Worm (Caenorhabditis elegans) whole organism, early embryonic: ENCODE measurements around the gene Y57G11C.28.

ENCODE experiments used
- B0310.2 ChIP-seq: sonication (generic microtip); optimal IDR thresholded peaks from 2 replicates; lab custom pipeline; 2016; ENCODE audit warnings: mild to moderate bottlenecking, missing genetic modification characterization, missing compliant biosample characterization
- F13C5.2 ChIP-seq: sonication (generic microtip); optimal IDR thresholded peaks from 2 replicates; lab custom pipeline; 2017; ENCODE audit warnings: mild to moderate bottlenecking, missing genetic modification characterization, inconsistent platforms, missing compliant biosample characterization
- aly-1 ChIP-seq: sonication (generic microtip); optimal IDR thresholded peaks from 2 replicates; lab custom pipeline; 2016; ENCODE audit warnings: missing genetic modification characterization, missing compliant biosample characterization
- ama-1 ChIP-seq: fragments of 150-350 bp; optimal IDR thresholded peaks from 2 replicates; lab custom pipeline; 2014
- ceh-13 ChIP-seq: fragments of 200-800 bp; sonication (Bioruptor generic); optimal IDR thresholded peaks from 2 replicates; lab custom pipeline; 2018; ENCODE audit warnings: mild to moderate bottlenecking, missing genetic modification characterization, missing compliant biosample characterization
- ceh-36 ChIP-seq: sonication (generic microtip); optimal IDR thresholded peaks from 2 replicates; lab custom pipeline; 2016; ENCODE audit warnings: missing genetic modification characterization, inconsistent platforms, missing compliant biosample characterization
- ets-7 ChIP-seq: sonication (generic microtip); optimal IDR thresholded peaks from 2 replicates; lab custom pipeline; 2016; ENCODE audit warnings: missing genotype, missing genetic modification characterization, missing compliant biosample characterization
- hmbx-1 ChIP-seq: sonication (generic microtip); optimal IDR thresholded peaks from 2 replicates; lab custom pipeline; 2016; ENCODE audit warnings: mild to moderate bottlenecking, missing genetic modification characterization, missing compliant biosample characterization
- hmg-4 ChIP-seq: fragments of 200-800 bp; sonication (Bioruptor generic); optimal IDR thresholded peaks from 2 replicates; lab custom pipeline; 2018; ENCODE audit warnings: mild to moderate bottlenecking, missing genetic modification characterization, missing compliant biosample characterization
- hnd-1 ChIP-seq: sonication (generic microtip); optimal IDR thresholded peaks from 2 replicates; lab custom pipeline; 2016; ENCODE audit warnings: missing genetic modification characterization, missing compliant biosample characterization
- pes-1 ChIP-seq: fragments of 200-800 bp; sonication (Bioruptor generic); IDR thresholded peaks from 2 replicates; pipeline ENCODE4 v1.3.6; 2022; ENCODE audit warnings: missing genetic modification reagents, missing genetic modification characterization, missing compliant biosample characterization
- scrt-1 ChIP-seq: fragments of 200-800 bp; sonication (Bioruptor generic); IDR thresholded peaks from 2 replicates; pipeline ENCODE4 v1.3.6; 2022; ENCODE audit warnings: missing genetic modification characterization, missing compliant biosample characterization
- sea-1 ChIP-seq: fragments of 200-800 bp; sonication (Bioruptor generic); conservative IDR thresholded peaks from 2 replicates; pipeline ENCODE4 v1.3.6; 2022; ENCODE audit warnings: missing genetic modification characterization, missing compliant biosample characterization
- tbx-37 ChIP-seq: fragments of 200-800 bp; sonication (Bioruptor generic); conservative IDR thresholded peaks from 2 replicates; pipeline ENCODE4 v1.3.6; 2022; ENCODE audit warnings: missing genetic modification reagents, missing genetic modification characterization, missing compliant biosample characterization
- tra-4 ChIP-seq: sonication (generic microtip); optimal IDR thresholded peaks from 2 replicates; lab custom pipeline; 2017; ENCODE audit warnings: missing genetic modification characterization, missing compliant biosample characterization

Gene Y57G11C.28

DNA sequence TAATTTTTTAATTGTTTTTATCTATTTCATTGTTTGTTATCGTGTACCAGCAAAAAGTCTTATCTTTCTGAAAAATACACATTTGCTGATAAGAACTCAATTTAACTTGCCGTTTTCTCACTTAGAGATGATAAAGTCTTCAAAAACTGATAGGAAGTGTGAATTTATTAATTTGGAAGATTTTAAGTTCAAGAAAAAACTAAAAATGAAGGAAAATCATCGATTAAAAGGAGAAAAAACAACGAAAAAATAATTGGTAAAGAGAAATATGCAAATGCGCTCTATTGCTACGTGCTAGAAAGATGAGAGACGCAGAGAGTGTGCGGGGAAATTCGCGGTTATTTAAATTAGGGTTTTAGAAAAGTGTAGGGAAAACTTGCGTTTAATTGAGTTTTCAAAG, 29.9 kb downstream of the Y57G11C.28 start:
- TF ChIP-seq pes-1: no peak
- TF ChIP-seq ama-1: no peak
- no peak for TF ChIP-seq ceh-36 (tag; lab: Kevin White, UChicago)
- TF ChIP-seq F13C5.2 (tag; lab: Kevin White, UChicago): peak; percentile 31
- TF ChIP-seq hmg-4: no peak
- no peak for TF ChIP-seq hmbx-1 (tag; lab: Kevin White, UChicago)
- TF ChIP-seq scrt-1 (GFP tag; lab: Robert Waterston, UW): no peak
- peak; percentile 33; the same call in 1 of the 2 replicates for TF ChIP-seq tbx-37 (GFP tag; lab: Robert Waterston, UW)
- no peak for TF ChIP-seq hnd-1 (tag; lab: Kevin White, UChicago)
- no peak for TF ChIP-seq tra-4 (tag; lab: Kevin White, UChicago)
- TF ChIP-seq sea-1 (GFP tag; lab: Robert Waterston, UW): no peak

DNA sequence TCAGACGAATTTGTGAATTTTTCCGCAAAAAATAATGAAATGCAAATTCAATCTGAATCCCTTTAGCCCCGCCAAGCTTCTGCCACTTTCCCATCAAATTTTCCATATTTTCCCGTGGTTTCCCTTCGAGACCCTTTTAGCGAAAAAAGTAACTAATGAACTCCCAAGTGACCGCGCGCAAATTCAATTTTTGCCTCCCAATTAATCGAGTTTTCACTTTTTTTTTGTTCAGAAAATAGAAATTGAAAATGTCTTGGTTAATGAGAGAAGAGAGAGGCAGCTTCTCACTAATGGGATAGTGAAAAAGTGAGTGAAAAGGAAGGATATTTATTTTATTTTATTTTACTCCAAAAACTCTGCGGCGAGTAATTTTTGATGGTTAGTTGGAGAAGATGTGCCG, 30.5 kb downstream of the Y57G11C.28 start:
- TF ChIP-seq ceh-13: no peak
- no peak for TF ChIP-seq pes-1

DNA sequence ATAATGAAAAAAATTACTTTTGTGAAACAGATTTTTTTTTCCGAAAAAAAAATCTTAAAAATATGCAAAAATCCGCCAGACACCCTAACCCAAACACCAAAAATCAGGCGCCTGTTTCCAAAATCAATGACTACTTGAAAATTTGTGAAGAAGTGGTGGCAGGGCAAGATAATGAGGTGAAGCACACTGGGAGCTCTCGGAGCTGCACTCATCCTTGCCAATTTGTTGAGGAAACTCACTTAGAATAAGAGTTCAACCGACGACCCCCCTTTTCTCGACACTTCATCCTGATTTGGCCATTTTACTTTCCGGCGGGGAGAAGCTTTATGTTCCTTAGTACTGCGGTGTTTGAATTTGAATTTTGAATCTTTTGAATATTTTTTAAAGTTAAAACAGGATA, 48.7 kb downstream of the Y57G11C.28 start:
- TF ChIP-seq hmbx-1 (tag; lab: Kevin White, UChicago) (no peak), tbx-37 (GFP tag; lab: Robert Waterston, UW) (no peak), ets-7 (tag; lab: Kevin White, UChicago) (no peak), aly-1 (no peak), hmg-4 (no peak), B0310.2 (no peak), ceh-36 (tag; lab: Kevin White, UChicago) (no peak), ama-1 (no peak), sea-1 (GFP tag; lab: Robert Waterston, UW) (no peak), ceh-13 (no peak), pes-1 (no peak), hnd-1 (tag; lab: Kevin White, UChicago) (no peak)

DNA sequence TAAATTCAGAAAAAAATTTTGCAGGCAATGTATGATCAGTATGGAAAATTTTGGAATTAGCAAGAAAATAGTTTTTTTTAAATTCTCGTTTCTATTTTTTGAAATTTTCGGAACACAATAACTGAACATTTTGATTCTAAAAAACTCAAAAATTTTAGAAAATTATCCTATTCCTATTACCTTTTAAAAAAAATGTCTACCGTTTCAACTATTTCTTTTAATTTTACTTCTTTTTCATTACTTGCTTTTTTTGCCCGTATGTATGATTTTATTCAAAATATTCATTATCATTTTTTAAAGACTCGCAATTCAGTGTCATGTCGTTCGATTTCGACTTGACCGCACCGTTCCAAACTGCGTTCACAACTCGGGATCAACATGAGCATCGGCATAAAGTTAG, 51.8 kb downstream of the Y57G11C.28 start, which contains the start of gene atln-2:
atln-2 (plus strand) TSS at position 301 of the 400 bp plus-strand sequence.
- TF ChIP-seq aly-1 (no peak), ama-1 (no peak)
